Fruit fly (Drosophila melanogaster): Measurements from ENCODE around the gene pes.

The pes gene

DNA sequence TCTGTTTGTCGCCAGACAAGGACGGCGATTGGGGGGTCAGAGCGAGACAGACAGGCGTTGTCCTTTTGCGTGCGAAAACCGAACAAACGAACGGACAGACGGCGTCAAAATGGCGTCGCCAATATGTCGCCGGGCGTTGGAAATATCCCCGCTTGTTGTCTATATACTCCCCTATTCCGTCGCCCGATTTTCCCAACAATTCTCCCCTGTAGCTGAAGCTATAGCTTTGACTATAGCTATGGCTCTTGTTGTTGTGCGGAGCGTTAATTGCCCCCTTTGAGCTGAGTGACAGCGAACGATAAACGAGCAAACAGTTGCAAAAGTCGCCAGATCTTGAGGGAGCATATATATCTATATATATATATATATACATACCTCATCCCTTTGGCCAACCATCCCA is 49.8 kb downstream of the pes start:
- TF ChIP-seq CG8478 (optimal IDR thresholded peaks at IDR 0.05), result no peak
- TF ChIP-seq CTCF (optimal IDR thresholded peaks at IDR 0.05), result no peak

- TF ChIP-seq CG8478 (optimal IDR thresholded peaks at IDR 0.05), result no peak
- TF ChIP-seq CTCF (optimal IDR thresholded peaks at IDR 0.05), result no peak
These were observed 51.1 kb downstream of the pes start for dm6 chr2L:7942927-7943326.

DNA sequence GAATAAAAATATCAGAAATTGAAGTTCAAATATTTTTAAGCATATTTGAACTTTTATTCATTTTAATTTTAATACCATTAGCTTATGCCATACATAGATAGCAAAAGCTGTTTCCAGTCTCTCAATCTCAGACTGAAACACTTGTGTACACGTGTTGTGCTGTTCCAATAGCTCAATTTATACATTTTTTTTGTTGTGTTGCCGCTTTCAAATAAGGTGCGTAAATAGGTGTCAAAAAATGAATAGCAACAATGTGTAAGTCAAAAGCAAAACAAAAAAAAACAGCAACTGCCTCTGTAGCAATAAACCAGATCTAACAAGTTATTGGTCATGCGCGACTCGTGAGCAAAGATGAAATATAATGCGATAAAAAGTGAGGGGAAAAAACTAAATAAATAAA is 52.0 kb downstream of the pes start:
- TF ChIP-seq CTCF (optimal IDR thresholded peaks at IDR 0.05) (no peak), CG8478 (optimal IDR thresholded peaks at IDR 0.05) (no peak)

dm6 chr2L:7940459-7941343 is 53.3 kb downstream of the pes start:
- TF ChIP-seq CTCF (optimal IDR thresholded peaks at IDR 0.05), result no peak
- no peak for TF ChIP-seq CG8478 (optimal IDR thresholded peaks at IDR 0.05)

DNA sequence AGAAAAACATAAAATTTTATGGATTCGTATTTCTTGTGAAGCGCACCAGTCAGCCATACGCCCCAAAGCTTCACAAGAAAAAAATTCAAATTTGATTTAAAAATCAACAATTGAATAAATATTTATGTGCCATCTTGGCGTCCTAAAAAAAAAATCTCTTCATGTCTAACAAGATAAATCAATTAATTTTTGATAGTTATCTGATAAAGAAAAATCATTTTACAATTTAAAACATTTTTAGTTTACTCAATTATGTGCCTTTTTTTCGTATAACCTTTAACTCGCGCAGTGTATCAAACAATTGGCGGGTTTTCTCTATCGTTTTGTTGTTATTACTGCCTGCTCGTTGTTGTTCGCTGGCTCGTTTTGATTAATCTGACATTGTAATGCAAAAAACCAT is 55.5 kb downstream of the pes start:
- TF ChIP-seq CTCF (optimal IDR thresholded peaks at IDR 0.05), result no peak
- no peak for TF ChIP-seq CG8478 (optimal IDR thresholded peaks at IDR 0.05)
